Fruit fly (Drosophila melanogaster): ENCODE data around the gene scw.

DNA sequence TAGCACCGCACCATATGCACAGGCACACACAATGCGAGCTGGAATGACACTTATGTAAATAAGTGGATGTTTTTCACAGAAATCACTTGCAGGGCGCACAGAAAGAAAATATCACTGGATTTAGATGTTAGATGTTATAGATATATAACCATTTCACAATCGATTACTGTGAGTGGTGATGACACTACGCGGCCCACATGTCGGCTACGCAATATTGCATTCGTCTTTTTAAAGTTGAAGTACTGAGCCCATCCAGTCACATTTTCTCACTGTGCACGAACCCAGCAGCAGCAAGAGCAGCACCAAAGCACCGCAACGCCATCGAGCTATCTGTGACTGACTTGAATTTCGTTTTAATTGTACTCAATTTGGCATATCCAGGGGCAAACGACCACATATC, 21.7 kb upstream of the scw start:
- TF ChIP-seq Myc (optimal IDR thresholded peaks at IDR 0.05), result no peak
- no peak for TF ChIP-seq ttk (optimal IDR thresholded peaks at IDR 0.05)
- no peak for TF ChIP-seq h (optimal IDR thresholded peaks at IDR 0.05)
- no peak for TF ChIP-seq psq (optimal IDR thresholded peaks at IDR 0.05)

Measured in Kc167 (cell line).